Worm (Caenorhabditis elegans) whole organism, mixed stage, embryonic: Measurements from ENCODE around the gene Y68A4B.3.

Experiments used
- M03D4.4 ChIP-seq: sonication (generic microtip); optimal IDR thresholded peaks from 2 replicates; lab custom pipeline; 2017; ENCODE audit warnings: mild to moderate bottlenecking, missing genetic modification characterization, missing compliant biosample characterization
- bed-3 ChIP-seq: fragments of 200-800 bp; sonication (Bioruptor generic); optimal IDR thresholded peaks from 3 replicates; lab custom pipeline; 2018; ENCODE audit warnings: mild to moderate bottlenecking, missing genetic modification characterization, moderate library complexity, missing compliant biosample characterization
- blmp-1 ChIP-seq: fragments of 150-350 bp; optimal IDR thresholded peaks from 2 replicates; lab custom pipeline; 2014; ENCODE audit warnings: missing biosample characterization, missing genetic modification characterization
- ceh-43 ChIP-seq: fragments of 200-800 bp; sonication (Bioruptor generic); optimal IDR thresholded peaks from 2 replicates; lab custom pipeline; 2018; ENCODE audit warnings: mild to moderate bottlenecking, missing genetic modification characterization, moderate library complexity, missing compliant biosample characterization
- ceh-83 ChIP-seq: fragments of 200-800 bp; sonication (Bioruptor generic); optimal IDR thresholded peaks from 2 replicates; lab custom pipeline; 2018; ENCODE audit warnings: mild to moderate bottlenecking, missing genetic modification characterization, missing compliant biosample characterization
- ces-1 ChIP-seq: fragments of 150-350 bp; optimal IDR thresholded peaks from 2 replicates; lab custom pipeline; 2014; ENCODE audit warnings: missing biosample characterization, missing genetic modification reagents, missing genetic modification characterization
- cnd-1 ChIP-seq: fragments of 200-800 bp; sonication (Bioruptor generic); optimal IDR thresholded peaks from 2 replicates; lab custom pipeline; 2018; ENCODE audit warnings: mild to moderate bottlenecking, missing genetic modification characterization, missing compliant biosample characterization
- drap-1 ChIP-seq: fragments of 200-800 bp; sonication (Bioruptor generic); optimal IDR thresholded peaks from 3 replicates; lab custom pipeline; 2018; ENCODE audit warnings: mild to moderate bottlenecking, missing genetic modification characterization, missing compliant biosample characterization
- elt-1 ChIP-seq: sonication (generic microtip); optimal IDR thresholded peaks from 2 replicates; lab custom pipeline; 2017; ENCODE audit warnings: missing genetic modification characterization, mild to moderate bottlenecking, missing compliant biosample characterization, antibody characterized with exemption, moderate library complexity, borderline replicate concordance; ENCODE audit not compliant: insufficient read depth
- elt-3 ChIP-seq: fragments of 150-350 bp; optimal IDR thresholded peaks from 2 replicates; lab custom pipeline; 2014; ENCODE audit warnings: missing biosample characterization, missing genetic modification characterization
- flh-1 ChIP-seq: fragments of 200-800 bp; sonication (Bioruptor generic); optimal IDR thresholded peaks from 2 replicates; lab custom pipeline; 2018; ENCODE audit warnings: mild to moderate bottlenecking, missing genetic modification characterization, moderate library complexity, missing compliant biosample characterization
- ham-2 ChIP-seq: fragments of 200-800 bp; sonication (Bioruptor generic); optimal IDR thresholded peaks from 2 replicates; lab custom pipeline; 2018; ENCODE audit warnings: mild to moderate bottlenecking, missing genetic modification characterization, missing compliant biosample characterization
- hlh-1 ChIP-seq: fragments of 150-350 bp; optimal IDR thresholded peaks from 2 replicates; lab custom pipeline; 2014; ENCODE audit warnings: missing biosample characterization, missing genetic modification reagents, missing genetic modification characterization
- lin-32 ChIP-seq: fragments of 200-800 bp; sonication (Bioruptor generic); optimal IDR thresholded peaks from 2 replicates; lab custom pipeline; 2018; ENCODE audit warnings: mild to moderate bottlenecking, missing genetic modification characterization, missing compliant biosample characterization
- lsy-2 ChIP-seq: fragments of 150-350 bp; optimal IDR thresholded peaks from 2 replicates; lab custom pipeline; 2014; ENCODE audit warnings: missing biosample characterization, missing genetic modification characterization
- mab-5 ChIP-seq: fragments of 150-350 bp; optimal IDR thresholded peaks from 2 replicates; lab custom pipeline; 2014; ENCODE audit warnings: missing biosample characterization, missing genetic modification characterization
- mep-1 ChIP-seq: fragments of 150-350 bp; optimal IDR thresholded peaks from 2 replicates; lab custom pipeline; 2017; ENCODE audit warnings: missing biosample characterization, missing genetic modification reagents, missing genetic modification characterization, inconsistent platforms
- mls-2 ChIP-seq: sonication (generic microtip); optimal IDR thresholded peaks from 2 replicates; lab custom pipeline; 2016; ENCODE audit warnings: mild to moderate bottlenecking, missing genetic modification characterization, moderate library complexity, missing compliant biosample characterization
- nhr-12 ChIP-seq: fragments of 150-350 bp; optimal IDR thresholded peaks from 2 replicates; lab custom pipeline; 2014; ENCODE audit warnings: missing biosample characterization, missing genetic modification characterization
- nhr-2 ChIP-seq: fragments of 150-350 bp; optimal IDR thresholded peaks from 2 replicates; lab custom pipeline; 2014; ENCODE audit warnings: missing biosample characterization, missing genetic modification characterization
- nhr-237 ChIP-seq: fragments of 150-350 bp; optimal IDR thresholded peaks from 2 replicates; lab custom pipeline; 2014; ENCODE audit warnings: missing biosample characterization, missing genetic modification characterization
- nhr-28 ChIP-seq: fragments of 150-350 bp; optimal IDR thresholded peaks from 2 replicates; lab custom pipeline; 2014; ENCODE audit warnings: missing biosample characterization, missing genetic modification characterization
- nhr-76 ChIP-seq: sonication (generic microtip); optimal IDR thresholded peaks from 2 replicates; lab custom pipeline; 2017; ENCODE audit warnings: missing biosample characterization, missing genetic modification characterization
- pha-4 ChIP-seq: fragments of 150-350 bp; optimal IDR thresholded peaks from 2 replicates; lab custom pipeline; 2018; ENCODE audit warnings: missing biosample characterization, missing genetic modification reagents, missing genetic modification characterization
- sem-2 ChIP-seq: fragments of 200-800 bp; sonication (Bioruptor generic); optimal IDR thresholded peaks from 2 replicates; lab custom pipeline; 2018; ENCODE audit warnings: mild to moderate bottlenecking, missing genetic modification characterization, missing compliant biosample characterization
- snpc-4 ChIP-seq: fragments of 150-350 bp; optimal IDR thresholded peaks from 2 replicates; lab custom pipeline; 2014; ENCODE audit warnings: missing biosample characterization, missing genetic modification characterization
- sptf-1 ChIP-seq: sonication (generic microtip); optimal IDR thresholded peaks from 2 replicates; lab custom pipeline; 2017; ENCODE audit warnings: mild to moderate bottlenecking, missing genetic modification characterization, moderate library complexity, missing compliant biosample characterization
- tbx-8 ChIP-seq: fragments of 200-800 bp; sonication (Bioruptor generic); optimal IDR thresholded peaks from 2 replicates; lab custom pipeline; 2018; ENCODE audit warnings: mild to moderate bottlenecking, missing genetic modification characterization, moderate library complexity, missing compliant biosample characterization
- unc-120 ChIP-seq: sonication (generic microtip); optimal IDR thresholded peaks from 2 replicates; lab custom pipeline; 2017; ENCODE audit warnings: missing genetic modification characterization, missing compliant biosample characterization; ENCODE audit not compliant: poor library complexity, severe bottlenecking
- unc-39 ChIP-seq: fragments of 150-350 bp; optimal IDR thresholded peaks from 2 replicates; lab custom pipeline; 2014; ENCODE audit warnings: missing biosample characterization, missing genetic modification characterization
- unc-62 ChIP-seq: fragments of 150-350 bp; optimal IDR thresholded peaks from 2 replicates; lab custom pipeline; 2014; ENCODE audit warnings: missing biosample characterization, missing genetic modification reagents, missing genetic modification characterization
- zip-8 ChIP-seq: fragments of 150-350 bp; optimal IDR thresholded peaks from 2 replicates; lab custom pipeline; 2014; ENCODE audit warnings: missing biosample characterization, missing genetic modification characterization
- ztf-11 ChIP-seq: fragments of 150-350 bp; optimal IDR thresholded peaks from 2 replicates; lab custom pipeline; 2014; ENCODE audit warnings: missing biosample characterization, missing genetic modification characterization

Gene Y68A4B.3

ce11 chrV:17211989-17212731 lies 30.3 kb downstream of the Y68A4B.3 start, which contains the start of gene srh-236:
TSS of gene srh-236 (minus strand) at chrV:17212039.
- TF ChIP-seq elt-1 (tag; lab: Kevin White, UChicago) (no peak), pha-4 (tag; lab: Kevin White, UChicago) (no peak), nhr-28 (tag; lab: Kevin White, UChicago) (no peak), hlh-1 (no peak), lin-32 (no peak), mab-5 (no peak), ham-2 (no peak), zip-8 (tag; lab: Kevin White, UChicago) (no peak), mep-1 (tag; lab: Kevin White, UChicago) (no peak), mls-2 (tag; lab: Kevin White, UChicago) (no peak), nhr-237 (no peak), unc-62 (GFP tag; lab: Kevin White, UChicago) (no peak), ceh-83 (GFP tag; lab: Kevin White, UChicago) (no peak)

- no peak for TF ChIP-seq ces-1
- TF ChIP-seq drap-1, result no peak
- no peak for TF ChIP-seq sem-2
- no peak for TF ChIP-seq ceh-83 (GFP tag; lab: Kevin White, UChicago)
- no peak for TF ChIP-seq unc-39 (tag; lab: Kevin White, UChicago)
- TF ChIP-seq nhr-76 (tag; lab: Kevin White, UChicago), result no peak
These were observed 34.4 kb downstream of the Y68A4B.3 start, which contains the start of gene Y68A4A.13 for ce11 chrV:17208045-17208444. TSS of gene Y68A4A.13 (minus strand) at chrV:17208145.

- TF ChIP-seq unc-62 (GFP tag; lab: Kevin White, UChicago), result no peak
- no peak for TF ChIP-seq nhr-28 (tag; lab: Kevin White, UChicago)
- TF ChIP-seq nhr-12 (tag; lab: Kevin White, UChicago), result no peak
- no peak for TF ChIP-seq sem-2
- no peak for TF ChIP-seq M03D4.4 (tag; lab: Kevin White, UChicago)
- TF ChIP-seq ceh-43 (GFP tag; lab: Kevin White, UChicago), result no peak
- no peak for TF ChIP-seq lin-32
- TF ChIP-seq bed-3 (GFP tag; lab: Kevin White, UChicago), result no peak
- TF ChIP-seq blmp-1 (tag; lab: Kevin White, UChicago), result no peak
- TF ChIP-seq elt-1 (tag; lab: Kevin White, UChicago), result no peak
- no peak for TF ChIP-seq nhr-76 (tag; lab: Kevin White, UChicago)
- no peak for TF ChIP-seq tbx-8
These were observed 36.0 kb downstream of the Y68A4B.3 start for ce11 chrV:17206469-17206868.

ce11 chrV:17201847-17202246 lies 40.6 kb downstream of the Y68A4B.3 start, which contains the start of gene Y68A4A.10:
TSS of gene Y68A4A.10 (plus strand) at chrV:17202147.
- TF ChIP-seq mls-2 (tag; lab: Kevin White, UChicago) (no peak), zip-8 (tag; lab: Kevin White, UChicago) (no peak), elt-1 (tag; lab: Kevin White, UChicago) (no peak), sptf-1 (tag; lab: Kevin White, UChicago) (no peak), M03D4.4 (tag; lab: Kevin White, UChicago) (no peak), nhr-237 (no peak), hlh-1 (no peak), snpc-4 (tag; lab: Kevin White, UChicago) (no peak), bed-3 (GFP tag; lab: Kevin White, UChicago) (no peak), flh-1 (GFP tag; lab: Kevin White, UChicago) (no peak), ceh-83 (GFP tag; lab: Kevin White, UChicago) (no peak)
- TF ChIP-seq, all 35 proteins: peak for 0

- TF ChIP-seq M03D4.4 (tag; lab: Kevin White, UChicago), result no peak
- no peak for TF ChIP-seq nhr-2 (tag; lab: Kevin White, UChicago)
- no peak for TF ChIP-seq nhr-12 (tag; lab: Kevin White, UChicago)
- TF ChIP-seq lsy-2 (tag; lab: Kevin White, UChicago), result no peak
- no peak for TF ChIP-seq ces-1
- TF ChIP-seq mab-5, result no peak
- no peak for TF ChIP-seq hlh-1
- TF ChIP-seq unc-120 (tag; lab: Kevin White, UChicago), result no peak
- TF ChIP-seq bed-3 (GFP tag; lab: Kevin White, UChicago), result no peak
- no peak for TF ChIP-seq nhr-76 (tag; lab: Kevin White, UChicago)
- TF ChIP-seq nhr-28 (tag; lab: Kevin White, UChicago), result no peak
- TF ChIP-seq unc-62 (GFP tag; lab: Kevin White, UChicago), result no peak
- TF ChIP-seq cnd-1 (tag; lab: Kevin White, UChicago), result no peak
- no peak for TF ChIP-seq tbx-8
- TF ChIP-seq ham-2, result no peak
- no peak for TF ChIP-seq nhr-237
- TF ChIP-seq ceh-83 (GFP tag; lab: Kevin White, UChicago), result no peak
- no peak for TF ChIP-seq ceh-43 (GFP tag; lab: Kevin White, UChicago)
- no peak for TF ChIP-seq elt-3 (tag; lab: Kevin White, UChicago)
- TF ChIP-seq ztf-11, result no peak
These were observed 43.5 kb downstream of the Y68A4B.3 start, which contains the start of gene srz-96 for ce11 chrV:17198926-17199325. TSS of gene srz-96 (plus strand) at chrV:17199226.
